Worm (Caenorhabditis elegans) whole organism, mixed stage, embryonic: ENCODE data around the gene evl-20.
A peak's percentile ranks its signal among the peaks of the same experiment; 100 is the strongest.

Experiments
- ces-1 ChIP-seq: fragments of 150-350 bp; optimal IDR thresholded peaks from 2 replicates; lab custom pipeline; 2014; ENCODE audit warnings: missing biosample characterization, missing genetic modification reagents, missing genetic modification characterization
- ham-2 ChIP-seq: fragments of 200-800 bp; sonication (Bioruptor generic); optimal IDR thresholded peaks from 2 replicates; lab custom pipeline; 2018; ENCODE audit warnings: mild to moderate bottlenecking, missing genetic modification characterization, missing compliant biosample characterization
- lin-13 ChIP-seq: fragments of 150-350 bp; optimal IDR thresholded peaks from 2 replicates; lab custom pipeline; 2014; ENCODE audit warnings: missing biosample characterization, missing genetic modification characterization
- mab-5 ChIP-seq: fragments of 150-350 bp; optimal IDR thresholded peaks from 2 replicates; lab custom pipeline; 2014; ENCODE audit warnings: missing biosample characterization, missing genetic modification characterization
- nhr-12 ChIP-seq: fragments of 150-350 bp; optimal IDR thresholded peaks from 2 replicates; lab custom pipeline; 2014; ENCODE audit warnings: missing biosample characterization, missing genetic modification characterization
- unc-39 ChIP-seq: fragments of 150-350 bp; optimal IDR thresholded peaks from 2 replicates; lab custom pipeline; 2014; ENCODE audit warnings: missing biosample characterization, missing genetic modification characterization
- ztf-11 ChIP-seq: fragments of 150-350 bp; optimal IDR thresholded peaks from 2 replicates; lab custom pipeline; 2014; ENCODE audit warnings: missing biosample characterization, missing genetic modification characterization

DNA sequence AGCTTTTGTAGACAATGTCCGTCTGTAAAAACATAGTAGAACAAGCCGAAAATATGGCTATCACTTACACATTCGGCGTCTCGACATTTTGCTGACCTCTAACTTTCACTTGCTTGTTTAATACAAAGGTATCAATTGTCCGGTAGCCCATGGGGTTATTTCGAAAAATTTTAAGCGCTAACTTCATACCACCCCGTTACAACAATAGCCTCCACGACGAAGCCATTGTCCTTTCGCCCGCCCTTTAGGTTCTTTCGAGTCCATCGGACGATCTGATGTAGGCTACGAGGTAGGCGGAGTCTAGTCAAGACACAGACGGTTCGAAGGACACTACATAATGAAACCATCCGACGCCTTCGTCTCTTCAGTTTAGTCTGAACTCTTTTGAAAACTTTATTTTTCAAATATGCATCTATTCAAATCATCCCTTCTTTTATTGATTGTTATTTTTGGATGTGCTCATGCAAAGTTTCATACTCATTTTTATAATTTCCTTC lies 5.3 kb upstream of the evl-20 start, which contains the start of gene lips-10:
- TF ChIP-seq nhr-12 (tag; lab: Kevin White, UChicago) (no peak), unc-39 (tag; lab: Kevin White, UChicago) (no peak), ham-2 (GFP tag; lab: Kevin White, UChicago) (peak; percentile 36), mab-5 (tag; lab: Kevin White, UChicago) (no peak), ces-1 (GFP tag; lab: Kevin White, UChicago) (no peak), ztf-11 (tag; lab: Kevin White, UChicago) (no peak), lin-13 (tag; lab: Kevin White, UChicago) (no peak)
